Worm (Caenorhabditis elegans): Measurements from ENCODE around the gene C06H5.11.
A peak's percentile ranks its signal among the peaks of the same experiment; 100 is the strongest.

C06H5.11 gene

ce11 chrV:17857901-17858300 is 36.0 kb downstream of the C06H5.11 start (continued):
- TF ChIP-seq let-526 (GFP tag; IDR thresholded peaks at IDR 0.05) (peak; percentile 82; the same call in 1 of the 2 replicates), him-1 (tag; optimal IDR thresholded peaks at IDR 0.05) (no peak), sptf-2 (GFP tag; optimal IDR thresholded peaks at IDR 0.05) (no peak)

ce11 chrV:17855889-17856288 is 38.0 kb downstream of the C06H5.11 start, which contains the start of gene tcc-1:
Gene tcc-1, minus strand, starts transcription at chrV:17855989.
- TF ChIP-seq die-1 (tag; optimal IDR thresholded peaks at IDR 0.05) (no peak), F33H1.4 (GFP tag; IDR thresholded peaks at IDR 0.05) (no peak), nhr-27 (tag; optimal IDR thresholded peaks at IDR 0.05) (no peak), attf-5 (GFP tag; optimal IDR thresholded peaks at IDR 0.05) (no peak), hmg-1.2 (GFP tag; IDR thresholded peaks at IDR 0.05) (no peak), ets-4 (GFP tag; optimal IDR thresholded peaks at IDR 0.05) (no peak), B0261.1 (tag; optimal IDR thresholded peaks at IDR 0.05) (no peak), ekl-4 (GFP tag; IDR thresholded peaks at IDR 0.05) (no peak), akir-1 (GFP tag; optimal IDR thresholded peaks at IDR 0.05) (no peak), let-607 (tag; optimal IDR thresholded peaks at IDR 0.05) (no peak), somi-1 (GFP tag; optimal IDR thresholded peaks at IDR 0.05) (no peak), lag-1 (GFP tag; IDR thresholded peaks at IDR 0.05) (no peak), snpc-1.1 (tag; optimal IDR thresholded peaks at IDR 0.05; ENCODE audit: insufficient read depth) (no peak), bed-1 (GFP tag; IDR thresholded peaks at IDR 0.05) (no peak), egrh-3 (GFP tag; IDR thresholded peaks at IDR 0.05) (no peak), lin-26 (GFP tag; IDR thresholded peaks at IDR 0.05) (no peak), nhr-179 (tag; optimal IDR thresholded peaks at IDR 0.05) (no peak), F55B11.4 (tag; optimal IDR thresholded peaks at IDR 0.05; ENCODE audit: borderline replicate concordance, insufficient read depth) (no peak)

ce11 chrV:17845370-17845967 is 48.4 kb downstream of the C06H5.11 start:
- peak; percentile 34 for TF ChIP-seq lin-54 (GFP tag; optimal IDR thresholded peaks at IDR 0.05)
- no peak for TF ChIP-seq egl-18 (GFP tag; IDR thresholded peaks at IDR 0.05)
- no peak for TF ChIP-seq akir-1 (GFP tag; optimal IDR thresholded peaks at IDR 0.05)
- peak; percentile 53; the same call in 1 of the 2 replicates for TF ChIP-seq D2030.7 (GFP tag; IDR thresholded peaks at IDR 0.05)
- 0 out of 2 replicates have a peak, but pooled peaks have one; percentile 20 for TF ChIP-seq cebp-2 (GFP tag; IDR thresholded peaks at IDR 0.05)
- no peak for TF ChIP-seq egl-44 (GFP tag; IDR thresholded peaks at IDR 0.05)
- TF ChIP-seq attf-6 (GFP tag; IDR thresholded peaks at IDR 0.05) = peak; percentile 65; the same call in 1 of the 2 replicates
- peak; percentile 9 for TF ChIP-seq rpc-1 (optimal IDR thresholded peaks at IDR 0.05)
- TF ChIP-seq rpc-1 (tag; optimal IDR thresholded peaks at IDR 0.05) = peak; percentile 63
- no peak for TF ChIP-seq ccch-3 (GFP tag; optimal IDR thresholded peaks at IDR 0.05)
- TF ChIP-seq mxl-1 (tag; optimal IDR thresholded peaks at IDR 0.05) = no peak
- TF ChIP-seq pbrm-1 (GFP tag; IDR thresholded peaks at IDR 0.05) = 0 out of 2 replicates have a peak, but pooled peaks have one; percentile 39
- TF ChIP-seq die-1 (tag; optimal IDR thresholded peaks at IDR 0.05) = no peak
- no peak for TF ChIP-seq efl-1 (GFP tag; optimal IDR thresholded peaks at IDR 0.05)
- TF ChIP-seq hmg-1.2 (GFP tag; IDR thresholded peaks at IDR 0.05) = peak; percentile 30
- no peak for TF ChIP-seq dpff-1 (tag; optimal IDR thresholded peaks at IDR 0.05)
- no peak for TF ChIP-seq ama-1 (optimal IDR thresholded peaks at IDR 0.05)
- peak in 1 of 2 experiments; percentile 40 for TF ChIP-seq ama-1 (GFP tag; optimal IDR thresholded peaks at IDR 0.05)
- TF ChIP-seq snpc-1.1 (tag; optimal IDR thresholded peaks at IDR 0.05; ENCODE audit: insufficient read depth) = no peak
- TF ChIP-seq madf-6 (GFP tag; IDR thresholded peaks at IDR 0.05) = no peak; the same call in 1 of the 2 replicates
- peak; percentile 23 for TF ChIP-seq lsl-1 (GFP tag; optimal IDR thresholded peaks at IDR 0.05)
- TF ChIP-seq Y53G8AR.9 (GFP tag; conservative IDR thresholded peaks at IDR 0.05) = no peak
- peak; percentile 58; the same call in 1 of the 2 replicates for TF ChIP-seq madf-3 (GFP tag; IDR thresholded peaks at IDR 0.05)
- TF ChIP-seq gei-17 (GFP tag; optimal IDR thresholded peaks at IDR 0.05) = no peak
- TF ChIP-seq athp-1 (tag; optimal IDR thresholded peaks at IDR 0.05) = no peak
- no peak for TF ChIP-seq aptf-3 (GFP tag; IDR thresholded peaks at IDR 0.05)
- TF ChIP-seq mcd-1 (GFP tag; IDR thresholded peaks at IDR 0.05) = peak; percentile 58
- TF ChIP-seq ekl-4 (GFP tag; IDR thresholded peaks at IDR 0.05) = 0 out of 2 replicates have a peak, but pooled peaks have one; percentile 58
- TF ChIP-seq tbp1 (GFP tag; optimal IDR thresholded peaks at IDR 0.05) = peak; percentile 27
- no peak for TF ChIP-seq Y95B8A.8 (GFP tag; IDR thresholded peaks at IDR 0.05)

Measured in whole organism, young adult.